Worm (Caenorhabditis elegans) whole organism, young adult: ENCODE measurements around the gene fkh-6.
A peak's percentile ranks its signal among the peaks of the same experiment; 100 is the strongest.

Source experiments
- C17E4.6 ChIP-seq: fragments of 200-800 bp; sonication (Bioruptor generic); IDR thresholded peaks from 2 replicates; pipeline ENCODE4 v1.3.6; 2022; ENCODE audit warnings: missing genetic modification reagents, missing genetic modification characterization, missing compliant biosample characterization
- D2030.7 ChIP-seq: fragments of 200-800 bp; sonication (Bioruptor generic); IDR thresholded peaks from 2 replicates; pipeline ENCODE4 v1.3.6; 2022; ENCODE audit warnings: missing genetic modification reagents, missing genetic modification characterization, missing compliant biosample characterization
- F10E7.11 ChIP-seq: sonication (generic microtip); optimal IDR thresholded peaks from 2 replicates; lab custom pipeline; 2017; ENCODE audit warnings: mild to moderate bottlenecking, missing genetic modification characterization, moderate library complexity, missing compliant biosample characterization
- F33H1.4 ChIP-seq: fragments of 200-800 bp; sonication (Bioruptor generic); IDR thresholded peaks from 2 replicates; pipeline ENCODE4 v1.3.6; 2022; ENCODE audit warnings: missing genetic modification reagents, missing genetic modification characterization, missing compliant biosample characterization
- F37B4.10 ChIP-seq: fragments of 200-800 bp; sonication (Bioruptor generic); IDR thresholded peaks from 2 replicates; pipeline ENCODE4 v1.3.6; 2022; ENCODE audit warnings: missing genetic modification characterization, missing compliant biosample characterization
- F49E8.2 ChIP-seq: sonication (generic microtip); optimal IDR thresholded peaks from 3 replicates; lab custom pipeline; 2017; ENCODE audit warnings: missing genetic modification characterization, mild to moderate bottlenecking, missing compliant biosample characterization, antibody characterized with exemption, moderate library complexity; ENCODE audit not compliant: insufficient read depth
- F57A8.1 ChIP-seq: fragments of 200-800 bp; sonication (Bioruptor generic); optimal IDR thresholded peaks from 2 replicates; lab custom pipeline; 2018; ENCODE audit warnings: mild to moderate bottlenecking, missing genetic modification characterization, moderate library complexity, missing compliant biosample characterization
- atf-7 ChIP-seq: sonication (generic microtip); optimal IDR thresholded peaks from 2 replicates; lab custom pipeline; 2017; ENCODE audit warnings: mild to moderate bottlenecking, missing genetic modification characterization, missing compliant biosample characterization
- athp-1 ChIP-seq: sonication (generic microtip); optimal IDR thresholded peaks from 2 replicates; lab custom pipeline; 2017; ENCODE audit warnings: mild to moderate bottlenecking, missing genetic modification characterization, missing compliant biosample characterization
- bed-1 ChIP-seq: fragments of 200-800 bp; sonication (Bioruptor generic); IDR thresholded peaks from 2 replicates; pipeline ENCODE4 v1.3.6; 2022; ENCODE audit warnings: missing genetic modification reagents, missing genetic modification characterization, missing compliant biosample characterization
- bed-2 ChIP-seq: fragments of 200-800 bp; sonication (Bioruptor generic); IDR thresholded peaks from 2 replicates; pipeline ENCODE4 v1.3.6; 2022; ENCODE audit warnings: missing genetic modification reagents, missing genetic modification characterization, missing compliant biosample characterization
- cebp-2 ChIP-seq: fragments of 200-800 bp; sonication (Bioruptor generic); IDR thresholded peaks from 2 replicates; pipeline ENCODE4 v1.3.6; 2022; ENCODE audit warnings: missing genetic modification characterization, missing compliant biosample characterization
- ceh-91 ChIP-seq: fragments of 200-800 bp; sonication (Bioruptor generic); IDR thresholded peaks from 2 replicates; pipeline ENCODE4 v1.3.6; 2022; ENCODE audit warnings: missing genetic modification reagents, missing genetic modification characterization, missing compliant biosample characterization
- dox-1 ChIP-seq: fragments of 200-800 bp; sonication (Bioruptor generic); IDR thresholded peaks from 2 replicates; pipeline ENCODE4 v1.3.6; 2022; ENCODE audit warnings: missing genetic modification reagents, missing genetic modification characterization, missing compliant biosample characterization
- efl-1 ChIP-seq: fragments of 150-350 bp; optimal IDR thresholded peaks from 2 replicates; lab custom pipeline; 2014; ENCODE audit warnings: missing biosample characterization, missing genetic modification reagents, missing genetic modification characterization
- egl-18 ChIP-seq: fragments of 200-800 bp; sonication (Bioruptor generic); IDR thresholded peaks from 2 replicates; pipeline ENCODE4 v1.3.6; 2022; ENCODE audit warnings: missing genetic modification reagents, missing genetic modification characterization, missing compliant biosample characterization
- egl-44 ChIP-seq: fragments of 200-800 bp; sonication (Bioruptor generic); IDR thresholded peaks from 2 replicates; pipeline ENCODE4 v1.3.6; 2022; ENCODE audit warnings: missing genetic modification reagents, missing genetic modification characterization, missing compliant biosample characterization
- hmg-1.2 ChIP-seq: fragments of 200-800 bp; sonication (Bioruptor generic); IDR thresholded peaks from 2 replicates; pipeline ENCODE4 v1.3.6; 2022; ENCODE audit warnings: missing genetic modification reagents, missing genetic modification characterization, missing compliant biosample characterization
- hmg-20 ChIP-seq: fragments of 200-800 bp; sonication (Bioruptor generic); IDR thresholded peaks from 2 replicates; pipeline ENCODE4 v1.3.6; 2022; ENCODE audit warnings: missing genetic modification reagents, missing genetic modification characterization, missing compliant biosample characterization
- let-526 ChIP-seq: fragments of 200-800 bp; sonication (Bioruptor generic); IDR thresholded peaks from 2 replicates; pipeline ENCODE4 v1.3.6; 2022; ENCODE audit warnings: missing genetic modification reagents, missing genetic modification characterization, missing compliant biosample characterization
- lin-26 ChIP-seq: fragments of 200-800 bp; sonication (Bioruptor generic); IDR thresholded peaks from 2 replicates; pipeline ENCODE4 v1.3.6; 2022; ENCODE audit warnings: missing genetic modification reagents, missing genetic modification characterization, missing compliant biosample characterization
- lin-40 ChIP-seq: sonication (generic microtip); optimal IDR thresholded peaks from 2 replicates; lab custom pipeline; 2016; ENCODE audit warnings: missing genetic modification characterization, mild to moderate bottlenecking, missing compliant biosample characterization, missing genotype, missing genetic modification reagents
- lin-54 ChIP-seq: fragments of 200-800 bp; sonication (Bioruptor generic); optimal IDR thresholded peaks from 2 replicates; lab custom pipeline; 2018; ENCODE audit warnings: mild to moderate bottlenecking, missing genetic modification characterization, missing compliant biosample characterization
- lir-1 ChIP-seq: fragments of 200-800 bp; sonication (Bioruptor generic); conservative IDR thresholded peaks from 2 replicates; pipeline ENCODE4 v1.3.6; 2022; ENCODE audit warnings: missing genetic modification reagents, missing genetic modification characterization, missing compliant biosample characterization
- lsl-1 ChIP-seq: fragments of 200-800 bp; sonication (Bioruptor generic); optimal IDR thresholded peaks from 2 replicates; lab custom pipeline; 2018; ENCODE audit warnings: mild to moderate bottlenecking, missing genetic modification characterization, moderate library complexity, missing compliant biosample characterization
- madf-3 ChIP-seq: fragments of 200-800 bp; sonication (Bioruptor generic); IDR thresholded peaks from 2 replicates; pipeline ENCODE4 v1.3.6; 2022; ENCODE audit warnings: missing genetic modification reagents, missing genetic modification characterization, missing compliant biosample characterization
- madf-6 ChIP-seq: fragments of 200-800 bp; sonication (Bioruptor generic); IDR thresholded peaks from 2 replicates; pipeline ENCODE4 v1.3.6; 2022; ENCODE audit warnings: missing genetic modification reagents, missing genetic modification characterization, missing compliant biosample characterization
- madf-8 ChIP-seq: fragments of 200-800 bp; sonication (Bioruptor generic); conservative IDR thresholded peaks from 2 replicates; pipeline ENCODE4 v1.3.6; 2022; ENCODE audit warnings: missing genetic modification reagents, missing genetic modification characterization, missing compliant biosample characterization
- mxl-1 ChIP-seq: sonication (generic microtip); optimal IDR thresholded peaks from 2 replicates; lab custom pipeline; 2016; ENCODE audit warnings: missing genetic modification characterization, missing compliant biosample characterization
- nfya-1 ChIP-seq: sonication (generic microtip); optimal IDR thresholded peaks from 2 replicates; lab custom pipeline; 2017; ENCODE audit warnings: antibody characterized with exemption, missing compliant biosample characterization, missing genetic modification characterization, borderline replicate concordance; ENCODE audit not compliant: insufficient read depth
- nfya-2 ChIP-seq: fragments of 200-800 bp; sonication (Bioruptor generic); IDR thresholded peaks from 2 replicates; pipeline ENCODE4 v1.3.6; 2022; ENCODE audit warnings: missing genetic modification reagents, missing genetic modification characterization, missing compliant biosample characterization
- pha-4 ChIP-seq: fragments of 150-350 bp; sonication (generic microtip); optimal IDR thresholded peaks from 2 replicates; lab custom pipeline; 2014; ENCODE audit warnings: missing biosample characterization, missing genetic modification reagents, missing genetic modification characterization
- repo-1 ChIP-seq: sonication (generic microtip); optimal IDR thresholded peaks from 2 replicates; lab custom pipeline; 2017; ENCODE audit warnings: mild to moderate bottlenecking, missing genetic modification characterization, missing compliant biosample characterization
- sea-2 ChIP-seq: fragments of 200-800 bp; sonication (Bioruptor generic); IDR thresholded peaks from 2 replicates; pipeline ENCODE4 v1.3.6; 2022; ENCODE audit warnings: missing genetic modification characterization, missing compliant biosample characterization
- snpc-1.3 ChIP-seq: sonication (generic microtip); optimal IDR thresholded peaks from 2 replicates; lab custom pipeline; 2017; ENCODE audit warnings: missing genetic modification characterization, mild to moderate bottlenecking, missing compliant biosample characterization, antibody characterized with exemption, moderate library complexity, missing genotype, missing genetic modification reagents; ENCODE audit not compliant: insufficient read depth
- tbx-9 ChIP-seq: sonication (generic microtip); optimal IDR thresholded peaks from 2 replicates; lab custom pipeline; 2016; ENCODE audit warnings: borderline replicate concordance, missing genetic modification characterization, inconsistent platforms, missing compliant biosample characterization
- xnd-1 ChIP-seq: sonication (generic microtip); optimal IDR thresholded peaks from 2 replicates; lab custom pipeline; 2016; ENCODE audit warnings: missing genotype, missing genetic modification reagents, missing genetic modification characterization, missing compliant biosample characterization
- zfh-2 ChIP-seq: fragments of 200-800 bp; sonication (Bioruptor generic); conservative IDR thresholded peaks from 2 replicates; pipeline ENCODE4 v1.3.6; 2022; ENCODE audit warnings: missing genetic modification reagents, missing genetic modification characterization, missing compliant biosample characterization
- ztf-28 ChIP-seq: fragments of 200-800 bp; sonication (Bioruptor generic); IDR thresholded peaks from 2 replicates; pipeline ENCODE4 v1.3.6; 2022; ENCODE audit warnings: missing genetic modification reagents, missing genetic modification characterization, missing compliant biosample characterization
- ztf-6 ChIP-seq: fragments of 200-800 bp; sonication (Bioruptor generic); IDR thresholded peaks from 2 replicates; pipeline ENCODE4 v1.3.6; 2022; ENCODE audit warnings: missing genetic modification reagents, missing genetic modification characterization, missing compliant biosample characterization

The fkh-6 gene

ce11 chrII:4376295-4377172 is 6.7 kb downstream of the fkh-6 start, which contains the start of gene ntl-2 (continued):
- 0 out of 2 replicates have a peak, but pooled peaks have one; percentile 40 for TF ChIP-seq cebp-2

ce11 chrII:4374885-4375284 is 8.3 kb downstream of the fkh-6 start:
- TF ChIP-seq madf-8 (peak; percentile 76), lin-54 (GFP tag; lab: Kevin White, UChicago) (peak; percentile 28), xnd-1 (peak; percentile 64), D2030.7 (GFP tag; lab: Robert Waterston, UW) (peak; percentile 29; the same call in 1 of the 2 replicates), lsl-1 (GFP tag; lab: Kevin White, UChicago) (peak; percentile 59), snpc-1.3 (no peak), nfya-2 (GFP tag; lab: Robert Waterston, UW) (no peak), efl-1 (GFP tag; lab: Kevin White, UChicago) (peak; percentile 72), madf-6 (GFP tag; lab: Robert Waterston, UW) (peak; percentile 88), F33H1.4 (GFP tag; lab: Robert Waterston, UW) (peak; percentile 54), ceh-91 (GFP tag; lab: Robert Waterston, UW) (peak; percentile 68), F49E8.2 (tag; lab: Kevin White, UChicago) (no peak)

- no peak for TF ChIP-seq F37B4.10 (GFP tag; lab: Robert Waterston, UW)
- 0 out of 2 replicates have a peak, but pooled peaks have one; percentile 50 for TF ChIP-seq bed-1
- TF ChIP-seq hmg-20 (GFP tag; lab: Robert Waterston, UW), result no peak
- TF ChIP-seq madf-3 (GFP tag; lab: Robert Waterston, UW), result 0 out of 2 replicates have a peak, but pooled peaks have one; percentile 68
- no peak for TF ChIP-seq lin-40 (tag; lab: Kevin White, UChicago)
- no peak for TF ChIP-seq ceh-91 (GFP tag; lab: Robert Waterston, UW)
- 0 out of 2 replicates have a peak, but pooled peaks have one; percentile 24 for TF ChIP-seq sea-2 (GFP tag; lab: Robert Waterston, UW)
- TF ChIP-seq zfh-2 (GFP tag; lab: Robert Waterston, UW), result peak; percentile 81
- no peak for TF ChIP-seq let-526 (GFP tag; lab: Robert Waterston, UW)
- TF ChIP-seq hmg-1.2, result no peak
- no peak for TF ChIP-seq C17E4.6
- no peak for TF ChIP-seq athp-1 (tag; lab: Kevin White, UChicago)
- TF ChIP-seq, all 124 proteins: peak for 4
Observed at ce11 chrII:4372867-4373397, 10.3 kb downstream of the fkh-6 start.

ce11 chrII:4372406-4372805 is 10.8 kb downstream of the fkh-6 start, which contains the start of gene paic-1:
Gene paic-1 (minus strand): TSS chrII:4372525.
- TF ChIP-seq atf-7 (tag; lab: Kevin White, UChicago) (no peak), pha-4 (tag; lab: Kevin White, UChicago) (no peak), F10E7.11 (tag; lab: Kevin White, UChicago) (no peak), sea-2 (GFP tag; lab: Robert Waterston, UW) (no peak), madf-6 (GFP tag; lab: Robert Waterston, UW) (peak; percentile 32), egl-18 (GFP tag; lab: Robert Waterston, UW) (no peak), tbx-9 (tag; lab: Kevin White, UChicago) (no peak), lir-1 (GFP tag; lab: Robert Waterston, UW) (no peak), lin-26 (GFP tag; lab: Robert Waterston, UW) (peak; percentile 44; the same call in 1 of the 2 replicates), ztf-28 (no peak), zfh-2 (GFP tag; lab: Robert Waterston, UW) (no peak), snpc-1.3 (no peak), mxl-1 (tag; lab: Kevin White, UChicago) (no peak), egl-44 (GFP tag; lab: Robert Waterston, UW) (no peak), xnd-1 (peak; percentile 17), F57A8.1 (GFP tag; lab: Kevin White, UChicago) (no peak), ztf-6 (GFP tag; lab: Robert Waterston, UW) (no peak), F49E8.2 (tag; lab: Kevin White, UChicago) (no peak), repo-1 (no peak), dox-1 (GFP tag; lab: Robert Waterston, UW) (0 out of 2 replicates have a peak, but pooled peaks have one; percentile 23), nfya-1 (tag; lab: Kevin White, UChicago) (no peak), madf-3 (GFP tag; lab: Robert Waterston, UW) (0 out of 2 replicates have a peak, but pooled peaks have one; percentile 11), bed-2 (no peak), hmg-1.2 (no peak)
